Worm (Caenorhabditis elegans) whole organism, L4 larva: ENCODE data around the gene mpc-1.

Experiments
- dmd-6 ChIP-seq: fragments of 200-800 bp; sonication (Bioruptor generic); IDR thresholded peaks from 2 replicates; pipeline ENCODE4 v1.3.6; 2022; ENCODE audit warnings: missing genetic modification reagents, missing genetic modification characterization, missing compliant biosample characterization
- fkh-10 ChIP-seq: fragments of 150-350 bp; optimal IDR thresholded peaks from 2 replicates; lab custom pipeline; 2014; ENCODE audit warnings: missing biosample characterization, missing genetic modification reagents, missing genetic modification characterization
- jun-1 ChIP-seq: fragments of 150-350 bp; optimal IDR thresholded peaks from 2 replicates; lab custom pipeline; 2014; ENCODE audit warnings: missing biosample characterization, missing genetic modification reagents, missing genetic modification characterization
- lin-39 ChIP-seq: fragments of 150-350 bp; optimal IDR thresholded peaks from 2 replicates; lab custom pipeline; 2014; ENCODE audit warnings: missing biosample characterization, missing genetic modification reagents, missing genetic modification characterization
- mep-1 ChIP-seq: fragments of 150-350 bp; sonication (generic microtip); optimal IDR thresholded peaks from 3 replicates; lab custom pipeline; 2014; ENCODE audit warnings: missing biosample characterization, missing genetic modification characterization
- nhr-25 ChIP-seq: sonication (generic microtip); optimal IDR thresholded peaks from 2 replicates; lab custom pipeline; 2017; ENCODE audit warnings: missing genetic modification characterization, mild to moderate bottlenecking, missing compliant biosample characterization, antibody characterized with exemption, moderate library complexity, borderline replicate concordance; ENCODE audit not compliant: insufficient read depth
- unc-62 ChIP-seq, 3 experiments: fragments of 150-350 bp in 1 of 3; sonication (generic microtip); optimal IDR thresholded peaks in 2 of 3; peaks in 1 of 3; 1 replicate in 1 of 3; 2 replicates in 2 of 3; lab custom pipeline; 2014 to 2017; ENCODE audit warnings: missing biosample characterization in 3 of 3, missing genetic modification characterization in 3 of 3, missing genetic modification reagents in 3 of 3, missing genotype in 1 of 3
- ztf-11 ChIP-seq: fragments of 150-350 bp; optimal IDR thresholded peaks from 2 replicates; lab custom pipeline; 2014; ENCODE audit warnings: missing biosample characterization, missing genetic modification characterization

- TF ChIP-seq unc-62 (GFP tag; optimal IDR thresholded peaks at IDR 0.05 in 1 of 2; lab: Kevin White, UChicago) (no peak), unc-62 (tag; optimal IDR thresholded peaks at IDR 0.05; lab: Kevin White, UChicago) (no peak), lin-39 (no peak), mep-1 (tag; lab: Kevin White, UChicago) (no peak), ztf-11 (tag; lab: Kevin White, UChicago) (no peak), jun-1 (tag; lab: Kevin White, UChicago) (no peak), nhr-25 (tag; lab: Kevin White, UChicago) (no peak), dmd-6 (GFP tag; lab: Robert Waterston, UW) (no peak), fkh-10 (GFP tag; lab: Kevin White, UChicago) (no peak)
Observed at ce11 chrIII:4444492-4444891, 31.2 kb downstream of the mpc-1 start.
